Worm (Caenorhabditis elegans): Measurements from ENCODE around the gene math-18.

math-18 gene

DNA sequence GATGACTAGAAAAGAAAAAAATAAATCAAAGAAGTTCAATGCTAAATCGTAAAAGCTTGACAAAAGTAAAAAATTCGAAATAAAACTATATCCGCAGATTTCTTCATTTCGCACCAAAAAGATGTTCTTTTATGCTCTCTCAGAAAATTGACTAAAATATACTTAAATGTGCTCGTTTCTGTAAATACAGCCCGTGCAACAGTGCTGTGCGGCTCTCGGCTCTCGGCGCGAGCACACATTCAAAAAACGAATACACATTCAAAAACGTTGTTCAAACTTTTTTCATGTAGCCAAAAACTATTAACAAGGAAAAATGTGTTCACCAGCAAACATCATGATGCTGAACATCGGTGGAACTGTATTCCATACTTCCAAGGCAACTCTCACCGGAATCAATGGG lies 13.0 kb upstream of the math-18 start, which contains the start of gene C40A11.3:
TSS of gene C40A11.3 (plus strand) at position 301 of the 400 bp plus-strand sequence.
- TF ChIP-seq unc-62 (GFP tag; optimal IDR thresholded peaks at IDR 0.05 in 1 of 2): peak in 1 of 2 experiments; percentile 50
- no peak for TF ChIP-seq unc-62 (tag; optimal IDR thresholded peaks at IDR 0.05)
- TF ChIP-seq egl-43 (GFP tag; IDR thresholded peaks at IDR 0.05): no peak

DNA sequence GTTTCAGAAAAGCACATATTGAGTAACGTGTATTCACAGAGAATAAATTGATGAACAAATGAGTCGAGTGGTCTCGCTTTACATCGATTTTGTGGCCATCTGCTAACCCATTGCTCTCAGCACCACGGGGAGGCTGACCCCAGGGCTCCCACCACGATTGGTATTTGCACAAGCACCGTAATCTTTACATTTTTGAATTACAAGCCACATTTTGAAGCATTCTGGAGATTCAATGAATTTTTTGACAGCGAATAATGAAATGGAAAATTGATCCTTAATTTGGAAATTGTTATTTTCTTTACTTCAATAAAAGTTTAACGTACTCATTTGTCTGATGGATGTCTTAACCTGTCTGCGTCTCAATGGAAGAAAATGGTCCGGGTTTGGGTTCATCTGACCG lies 8.2 kb upstream of the math-18 start, which contains the start of gene C40A11.6:
TSS of gene C40A11.6 (minus strand) at position 101 of the 400 bp plus-strand sequence.
- no peak for TF ChIP-seq mdl-1 (tag; optimal IDR thresholded peaks at IDR 0.05)
- no peak for TF ChIP-seq ama-1 (optimal IDR thresholded peaks at IDR 0.05)
- TF ChIP-seq ceh-44 (GFP tag; IDR thresholded peaks at IDR 0.05): no peak
- TF ChIP-seq mes-2 (tag; optimal IDR thresholded peaks at IDR 0.05; ENCODE audit: poor library complexity, severe bottlenecking): no peak
- no peak for TF ChIP-seq lim-7 (GFP tag; IDR thresholded peaks at IDR 0.05)
- no peak for TF ChIP-seq lin-38 (GFP tag; IDR thresholded peaks at IDR 0.05)
- TF ChIP-seq daf-8 (GFP tag; IDR thresholded peaks at IDR 0.05): no peak
- TF ChIP-seq dmd-8 (GFP tag; IDR thresholded peaks at IDR 0.05): no peak
- no peak for TF ChIP-seq daf-16 (GFP tag; optimal IDR thresholded peaks at IDR 0.05)
- TF ChIP-seq daf-16 (tag; optimal IDR thresholded peaks at IDR 0.05): no peak
- no peak for TF ChIP-seq set-16 (GFP tag; IDR thresholded peaks at IDR 0.05)
- TF ChIP-seq fkh-10 (GFP tag; optimal IDR thresholded peaks at IDR 0.05): no peak
- TF ChIP-seq mdt-29 (GFP tag; IDR thresholded peaks at IDR 0.05): no peak
- TF ChIP-seq nhr-28 (tag; optimal IDR thresholded peaks at IDR 0.05): no peak
- no peak for TF ChIP-seq ces-1 (GFP tag; optimal IDR thresholded peaks at IDR 0.05)
- TF ChIP-seq php-3 (GFP tag; IDR thresholded peaks at IDR 0.05): no peak
- no peak for TF ChIP-seq lin-13 (GFP tag; optimal IDR thresholded peaks at IDR 0.05)

DNA sequence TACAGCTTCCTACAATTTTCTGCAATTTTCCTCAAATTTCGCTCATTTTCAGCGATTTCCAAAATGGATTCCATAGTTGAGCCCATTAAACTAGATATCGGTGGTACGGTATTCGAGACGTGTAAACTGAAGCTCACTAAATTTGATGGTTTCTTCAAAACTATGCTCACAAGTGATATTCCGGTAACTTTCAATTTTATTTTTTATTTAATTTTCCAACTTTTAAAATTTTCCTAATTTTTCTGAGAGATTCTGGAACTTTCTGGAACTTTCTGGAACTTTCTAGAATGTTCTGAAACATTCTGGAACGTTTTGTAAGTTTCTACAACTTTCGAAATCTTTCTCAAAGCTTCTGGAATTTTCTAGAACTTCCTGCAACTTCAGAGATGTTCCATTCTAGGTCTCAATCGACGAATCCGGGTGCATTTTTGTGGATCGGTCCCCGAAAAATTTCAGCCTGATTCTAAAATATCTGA lies 6.9 kb upstream of the math-18 start, which contains the start of gene C40A11.2:
TSS of gene C40A11.2 (plus strand) at position 51 of the 476 bp plus-strand sequence.
- TF ChIP-seq unc-62 (GFP tag; optimal IDR thresholded peaks at IDR 0.05 in 1 of 2) (peak in 1 of 2 experiments; percentile 52), unc-62 (tag; optimal IDR thresholded peaks at IDR 0.05) (no peak), hlh-30 (tag; optimal IDR thresholded peaks at IDR 0.05; ENCODE audit: insufficient read depth) (no peak), tag-97 (GFP tag; IDR thresholded peaks at IDR 0.05) (no peak), arid-1 (GFP tag; conservative IDR thresholded peaks at IDR 0.05) (no peak), egl-27 (tag; optimal IDR thresholded peaks at IDR 0.05) (no peak)

DNA sequence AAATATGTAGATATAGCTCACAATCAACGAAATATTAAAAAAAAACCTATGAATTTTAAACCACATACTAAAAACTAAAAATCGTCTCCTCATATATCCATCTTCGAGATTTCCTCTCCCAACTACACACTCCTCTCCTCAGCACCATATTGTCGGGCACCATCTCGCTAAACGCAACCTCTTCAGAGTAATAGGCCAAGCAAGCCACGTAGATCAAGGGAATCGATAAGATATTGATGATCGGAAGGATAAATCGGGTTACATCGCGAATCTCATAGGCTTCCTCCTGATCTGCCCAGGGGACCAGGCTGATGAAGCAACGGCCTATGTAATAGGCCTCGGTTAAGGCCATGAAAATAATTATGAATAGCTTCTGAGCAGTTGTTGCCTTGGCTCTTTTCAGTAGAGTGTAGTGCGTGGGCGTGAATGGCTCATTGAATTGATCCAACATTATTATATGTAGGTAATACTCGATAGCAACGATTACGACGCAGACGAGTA lies 3.3 kb upstream of the math-18 start, which contains the start of the genes C40A11.7 and C40A11.8:
TSS of gene C40A11.7 (minus strand) at position 101 of the 501 bp plus-strand sequence.
TSS of gene C40A11.8 (minus strand) at position 451 of the 501 bp plus-strand sequence.
- no peak for TF ChIP-seq dpl-1 (GFP tag; optimal IDR thresholded peaks at IDR 0.05)
- TF ChIP-seq aha-1 (tag): peak; percentile 42

DNA sequence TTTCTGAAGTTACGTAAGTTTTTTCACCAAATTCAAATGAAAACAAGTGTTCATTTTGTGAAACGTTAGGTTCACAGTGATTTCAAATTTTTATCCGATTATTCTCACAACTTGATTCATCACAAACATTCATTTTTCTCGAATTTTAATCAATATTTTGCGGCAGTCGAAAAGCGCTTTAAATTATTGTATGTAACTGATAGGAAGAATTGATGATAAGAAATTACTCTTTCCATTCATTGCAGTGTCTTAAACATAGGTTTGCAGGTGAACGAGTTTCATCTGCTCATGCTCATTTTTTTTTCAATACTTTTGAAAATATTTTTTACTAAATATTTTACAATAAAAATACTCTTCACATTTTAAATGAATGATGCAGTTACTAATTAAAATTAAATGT lies 1.4 kb upstream of the math-18 start:
- TF ChIP-seq lsy-2 (tag; optimal IDR thresholded peaks at IDR 0.05) (no peak), ces-1 (GFP tag; optimal IDR thresholded peaks at IDR 0.05) (no peak), vab-7 (GFP tag; IDR thresholded peaks at IDR 0.05) (no peak), dmd-9 (GFP tag; IDR thresholded peaks at IDR 0.05) (no peak), nhr-28 (tag; optimal IDR thresholded peaks at IDR 0.05) (peak; percentile 14), mep-1 (tag; optimal IDR thresholded peaks at IDR 0.05) (no peak), egl-43 (GFP tag; IDR thresholded peaks at IDR 0.05) (no peak), daf-16 (GFP tag; optimal IDR thresholded peaks at IDR 0.05) (no peak), daf-16 (tag; optimal IDR thresholded peaks at IDR 0.05) (no peak), daf-19 (GFP tag; conservative IDR thresholded peaks at IDR 0.05) (no peak), nhr-10 (tag; optimal IDR thresholded peaks at IDR 0.05) (no peak), nhr-42 (GFP tag; IDR thresholded peaks at IDR 0.05) (no peak), daf-8 (GFP tag; IDR thresholded peaks at IDR 0.05) (no peak), Y105C5A.15 (GFP tag; IDR thresholded peaks at IDR 0.05) (no peak), set-16 (GFP tag; IDR thresholded peaks at IDR 0.05) (no peak), pqm-1 (tag; optimal IDR thresholded peaks at IDR 0.05) (peak; percentile 51), F49E8.2 (tag; optimal IDR thresholded peaks at IDR 0.05; ENCODE audit: borderline replicate concordance) (no peak)

Data from whole organism, L4 larva.